Fruit fly (Drosophila melanogaster) whole organism, adult: ENCODE data around the gene CG13708.

Experiments used
- CG1620 ChIP-seq: fragments of 200-800 bp; sonication (Bioruptor generic); optimal IDR thresholded peaks from 2 replicates; lab custom pipeline; 2016; ENCODE audit warnings: missing biosample characterization, missing genetic modification characterization
- CG7101 ChIP-seq: fragments of 200-800 bp; sonication (Bioruptor generic); optimal IDR thresholded peaks from 2 replicates; lab custom pipeline; 2018; ENCODE audit warnings: missing biosample characterization, mild to moderate bottlenecking, missing genetic modification characterization, moderate library complexity
- kay ChIP-seq: fragments of 200-800 bp; sonication (Bioruptor generic); peaks from one replicate; lab custom pipeline; 2016; ENCODE audit warnings: missing biosample characterization, missing genetic modification characterization, borderline replicate concordance
- ovo ChIP-seq: fragments of 200-800 bp; sonication (Bioruptor generic); optimal IDR thresholded peaks from 2 replicates; lab custom pipeline; 2016; ENCODE audit warnings: missing biosample characterization, missing genetic modification characterization
- pad ChIP-seq: fragments of 200-800 bp; sonication (Bioruptor generic); optimal IDR thresholded peaks from 3 replicates; lab custom pipeline; 2017; ENCODE audit warnings: missing biosample characterization, missing genetic modification characterization, mild to moderate bottlenecking, moderate library complexity, missing genetic modification reagents

dm6 chr3L:4825584-4825983 lies 7.8 kb downstream of the CG13708 start, which contains the start of the genes Dhc64C and LeuRS-m:
- TF ChIP-seq CG1620 (GFP tag; lab: Kevin White, UChicago) (peak; percentile 53), CG7101 (tag; lab: Kevin White, UChicago) (peak; percentile 25), kay (GFP tag; lab: Kevin White, UChicago) (no peak), pad (GFP tag; lab: Kevin White, UChicago) (no peak), ovo (no peak)
